Worm (Caenorhabditis elegans): ENCODE results near the gene Y77E11A.7.

The Y77E11A.7 gene

DNA sequence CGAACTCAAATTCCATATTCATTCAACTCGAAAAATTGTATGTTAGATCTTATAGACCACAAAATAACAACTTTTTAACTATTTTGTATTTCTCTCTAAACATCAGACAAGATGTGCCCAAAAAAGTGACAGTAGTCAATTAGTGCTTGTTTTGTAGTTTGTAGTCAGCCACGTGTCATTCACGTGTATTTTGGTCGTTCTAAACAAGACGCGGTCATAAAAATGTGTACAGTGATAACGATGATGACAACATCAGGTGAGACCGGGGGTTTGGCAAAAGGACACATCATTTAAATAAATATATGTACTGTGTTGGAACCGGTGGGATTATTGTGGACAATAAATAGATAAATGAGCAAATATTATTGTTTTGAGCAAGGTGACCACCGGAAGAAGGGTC, 34.5 kb upstream of the Y77E11A.7 start (continued):
- TF ChIP-seq gmeb-1 (tag; optimal IDR thresholded peaks at IDR 0.05) (peak; percentile 61), ama-1 (optimal IDR thresholded peaks at IDR 0.05) (no peak), lin-11 (tag; optimal IDR thresholded peaks at IDR 0.05) (no peak), unc-55 (GFP tag; optimal IDR thresholded peaks at IDR 0.05) (no peak), fos-1 (tag; optimal IDR thresholded peaks at IDR 0.05) (peak; percentile 70), unc-39 (tag; optimal IDR thresholded peaks at IDR 0.05) (no peak), nhr-12 (tag; optimal IDR thresholded peaks at IDR 0.05) (no peak), dmd-4 (tag; optimal IDR thresholded peaks at IDR 0.05) (no peak), lin-13 (GFP tag; optimal IDR thresholded peaks at IDR 0.05) (no peak), Y55F3AM.14 (GFP tag; optimal IDR thresholded peaks at IDR 0.05) (no peak), sma-3 (GFP tag; optimal IDR thresholded peaks at IDR 0.05) (peak; percentile 74), peb-1 (tag; optimal IDR thresholded peaks at IDR 0.05) (no peak), nhr-237 (tag; optimal IDR thresholded peaks at IDR 0.05) (no peak), elt-1 (tag; optimal IDR thresholded peaks at IDR 0.05) (no peak), elt-3 (tag; optimal IDR thresholded peaks at IDR 0.05) (no peak), nhr-10 (tag; optimal IDR thresholded peaks at IDR 0.05) (no peak), mdl-1 (tag; optimal IDR thresholded peaks at IDR 0.05) (peak in 1 of 2 experiments; percentile 12), egl-27 (tag; optimal IDR thresholded peaks at IDR 0.05) (no peak), ZK546.5 (tag; optimal IDR thresholded peaks at IDR 0.05) (no peak)

ce11 chrIV:1453451-1453850, 33.8 kb upstream of the Y77E11A.7 start:
- TF ChIP-seq C34F6.9 (tag; optimal IDR thresholded peaks at IDR 0.05) (no peak), elt-1 (tag; optimal IDR thresholded peaks at IDR 0.05) (no peak), lin-39 (tag; optimal IDR thresholded peaks at IDR 0.05) (no peak), fos-1 (tag; optimal IDR thresholded peaks at IDR 0.05) (peak; percentile 8), nhr-25 (tag; optimal IDR thresholded peaks at IDR 0.05) (peak; percentile 1), ztf-1 (GFP tag; conservative IDR thresholded peaks at IDR 0.05) (no peak), unc-62 (GFP tag; optimal IDR thresholded peaks at IDR 0.05) (no peak), sma-3 (GFP tag; optimal IDR thresholded peaks at IDR 0.05) (peak; percentile 17)

DNA sequence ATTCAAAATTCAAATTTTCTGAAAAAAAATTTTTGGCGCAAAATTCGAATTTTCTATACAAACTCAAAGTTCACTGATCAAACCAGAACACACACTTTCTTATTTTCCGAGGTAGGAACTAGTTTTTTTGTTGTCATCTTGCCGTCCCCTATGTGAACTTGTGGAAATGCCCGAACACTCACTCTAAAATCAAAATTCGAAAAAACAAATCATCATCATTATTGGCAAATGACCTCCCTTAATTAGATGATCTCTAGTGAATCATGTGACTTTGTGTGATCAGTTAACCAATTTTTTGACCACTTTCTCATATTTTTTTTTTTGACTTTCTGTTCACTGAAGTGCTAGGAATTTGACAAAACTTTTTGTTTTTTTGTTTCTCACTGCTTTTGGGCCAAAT, 32.8 kb upstream of the Y77E11A.7 start:
- TF ChIP-seq sma-3 (GFP tag; optimal IDR thresholded peaks at IDR 0.05) = peak; percentile 9
- no peak for TF ChIP-seq nhr-12 (tag; optimal IDR thresholded peaks at IDR 0.05)
- peak; percentile 31 for TF ChIP-seq nhr-25 (tag; optimal IDR thresholded peaks at IDR 0.05)

DNA sequence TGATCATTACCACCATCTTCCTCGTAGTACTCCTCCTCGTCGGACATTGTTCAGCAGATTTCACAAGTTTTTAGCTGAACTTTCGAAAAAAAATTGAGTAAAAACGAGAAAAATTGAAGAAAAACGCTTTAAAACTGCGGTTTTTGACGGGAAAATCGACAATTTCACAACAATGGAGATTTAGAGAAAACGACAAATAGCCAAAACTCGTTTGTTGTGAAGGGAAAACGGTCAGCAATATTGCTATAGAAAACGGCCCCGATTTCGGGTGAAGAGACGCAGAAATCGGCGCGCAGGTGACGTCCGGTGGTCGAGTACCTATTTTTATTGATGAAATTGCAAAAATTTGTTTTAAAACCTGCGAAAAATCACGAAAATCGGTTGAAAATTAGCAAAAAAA, 26.3 kb upstream of the Y77E11A.7 start, which contains the start of gene clp-7:
TSS of gene clp-7 (minus strand) at position 47 of the 400 bp plus-strand sequence.
- TF ChIP-seq nhr-25 (tag; optimal IDR thresholded peaks at IDR 0.05) = peak; percentile 24
- TF ChIP-seq unc-62 (GFP tag; optimal IDR thresholded peaks at IDR 0.05) = no peak

- no peak for TF ChIP-seq lin-13 (GFP tag; optimal IDR thresholded peaks at IDR 0.05)
- no peak for TF ChIP-seq mdl-1 (tag; optimal IDR thresholded peaks at IDR 0.05)
- no peak for TF ChIP-seq nhr-6 (tag; optimal IDR thresholded peaks at IDR 0.05)
- TF ChIP-seq lin-11 (tag; optimal IDR thresholded peaks at IDR 0.05) = no peak
- TF ChIP-seq peb-1 (tag; optimal IDR thresholded peaks at IDR 0.05) = no peak
- no peak for TF ChIP-seq fos-1 (tag; optimal IDR thresholded peaks at IDR 0.05)
- no peak for TF ChIP-seq zag-1 (tag; optimal IDR thresholded peaks at IDR 0.05)
- no peak for TF ChIP-seq nhr-10 (tag; optimal IDR thresholded peaks at IDR 0.05)
- no peak for TF ChIP-seq blmp-1 (tag; optimal IDR thresholded peaks at IDR 0.05; ENCODE audit: insufficient read depth)
- TF ChIP-seq lsy-2 (tag; optimal IDR thresholded peaks at IDR 0.05) = no peak
These were observed 24.5 kb upstream of the Y77E11A.7 start for ce11 chrIV:1443997-1444678.

- TF ChIP-seq nhr-12 (tag; optimal IDR thresholded peaks at IDR 0.05) (no peak), skn-1 (tag; optimal IDR thresholded peaks at IDR 0.05) (no peak), unc-39 (tag; optimal IDR thresholded peaks at IDR 0.05) (no peak), C34F6.9 (tag; optimal IDR thresholded peaks at IDR 0.05) (no peak), unc-62 (GFP tag; optimal IDR thresholded peaks at IDR 0.05) (no peak), mdl-1 (tag; optimal IDR thresholded peaks at IDR 0.05) (no peak), egl-27 (tag; optimal IDR thresholded peaks at IDR 0.05) (no peak), nhr-21 (tag; optimal IDR thresholded peaks at IDR 0.05) (no peak), lin-39 (tag; optimal IDR thresholded peaks at IDR 0.05) (no peak), aly-2 (tag; optimal IDR thresholded peaks at IDR 0.05) (no peak), ZK546.5 (tag; optimal IDR thresholded peaks at IDR 0.05) (no peak), nhr-6 (tag; optimal IDR thresholded peaks at IDR 0.05) (no peak), unc-55 (GFP tag; optimal IDR thresholded peaks at IDR 0.05) (no peak), nhr-237 (tag; optimal IDR thresholded peaks at IDR 0.05) (no peak), elt-1 (tag; optimal IDR thresholded peaks at IDR 0.05) (no peak), lin-11 (tag; optimal IDR thresholded peaks at IDR 0.05) (no peak)
These were observed 23.9 kb upstream of the Y77E11A.7 start for ce11 chrIV:1443514-1443913.
